Worm (Caenorhabditis elegans): ENCODE results near the gene C07A9.10.

DNA sequence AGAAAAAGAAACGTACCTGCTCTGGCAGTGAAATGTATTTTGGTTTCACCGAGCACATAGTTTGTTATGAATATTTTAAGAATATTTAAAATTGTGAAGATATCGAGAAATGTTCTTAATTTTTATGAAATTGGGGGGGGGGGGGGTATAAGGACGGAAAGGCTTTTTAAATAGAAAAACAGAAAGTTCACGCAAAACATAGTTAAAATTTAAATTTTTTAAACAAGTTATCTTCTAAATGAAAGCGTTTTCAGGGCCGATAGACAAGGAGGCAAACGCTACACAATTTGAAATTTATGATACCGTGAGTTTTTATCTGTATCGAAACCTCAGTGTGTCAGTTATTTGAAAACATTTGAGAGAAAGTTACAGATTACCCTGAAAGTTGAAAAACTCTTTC is 30.1 kb downstream of the C07A9.10 start, which contains the start of gene C15H7.4:
- TF ChIP-seq nhr-76 (tag; optimal IDR thresholded peaks at IDR 0.05) (no peak), unc-62 (GFP tag; optimal IDR thresholded peaks at IDR 0.05) (no peak), pqm-1 (tag; optimal IDR thresholded peaks at IDR 0.05) (no peak), aly-2 (tag; optimal IDR thresholded peaks at IDR 0.05) (no peak)
